Worm (Caenorhabditis elegans) whole organism, L2 larva: ENCODE data around the gene C24A3.1.

ENCODE experiments used
- R02D3.7 ChIP-seq: fragments of 150-350 bp; optimal IDR thresholded peaks from 2 replicates; lab custom pipeline; 2014; ENCODE audit warnings: missing biosample characterization, missing genetic modification characterization
- ZK546.5 ChIP-seq: sonication (generic microtip); optimal IDR thresholded peaks from 2 replicates; lab custom pipeline; 2017; ENCODE audit warnings: missing biosample characterization, missing genetic modification characterization
- aly-2 ChIP-seq: fragments of 150-350 bp; optimal IDR thresholded peaks from 2 replicates; lab custom pipeline; 2014; ENCODE audit warnings: missing biosample characterization, missing genetic modification characterization
- ama-1 ChIP-seq: fragments of 150-350 bp; optimal IDR thresholded peaks from 2 replicates; lab custom pipeline; 2018; ENCODE audit warnings: inconsistent platforms
- ceh-16 ChIP-seq: fragments of 150-350 bp; optimal IDR thresholded peaks from 2 replicates; lab custom pipeline; 2014; ENCODE audit warnings: missing biosample characterization, missing genetic modification characterization
- ceh-82 ChIP-seq: fragments of 150-350 bp; optimal IDR thresholded peaks from 2 replicates; lab custom pipeline; 2014; ENCODE audit warnings: missing biosample characterization, missing genetic modification characterization
- elt-3 ChIP-seq: sonication (generic microtip); optimal IDR thresholded peaks from 2 replicates; lab custom pipeline; 2017; ENCODE audit warnings: missing biosample characterization, missing genetic modification characterization
- fos-1 ChIP-seq: fragments of 150-350 bp; optimal IDR thresholded peaks from 2 replicates; lab custom pipeline; 2014; ENCODE audit warnings: missing biosample characterization, missing genetic modification characterization
- lin-13 ChIP-seq: fragments of 150-350 bp; optimal IDR thresholded peaks from 2 replicates; lab custom pipeline; 2014; ENCODE audit warnings: missing biosample characterization, missing genetic modification reagents, missing genetic modification characterization
- mab-5 ChIP-seq: fragments of 150-350 bp; optimal IDR thresholded peaks from 2 replicates; lab custom pipeline; 2014; ENCODE audit warnings: missing biosample characterization, missing genetic modification characterization
- mbf-1 ChIP-seq: sonication (generic microtip); optimal IDR thresholded peaks from 2 replicates; lab custom pipeline; 2017; ENCODE audit warnings: missing biosample characterization, missing genetic modification characterization
- mdl-1 ChIP-seq, 2 experiments: fragments of 150-350 bp in 1 of 2; sonication (generic microtip) in 1 of 2; optimal IDR thresholded peaks; 2 replicates each; lab custom pipeline; 2017; ENCODE audit warnings: missing biosample characterization in 2 of 2, missing genetic modification characterization in 2 of 2
- nhr-10 ChIP-seq: sonication (generic microtip); optimal IDR thresholded peaks from 2 replicates; lab custom pipeline; 2017; ENCODE audit warnings: missing biosample characterization, missing genetic modification characterization
- nhr-11 ChIP-seq: fragments of 150-350 bp; optimal IDR thresholded peaks from 2 replicates; lab custom pipeline; 2014; ENCODE audit warnings: missing biosample characterization, missing genetic modification characterization
- nhr-129 ChIP-seq: fragments of 150-350 bp; optimal IDR thresholded peaks from 2 replicates; lab custom pipeline; 2014; ENCODE audit warnings: missing biosample characterization, missing genetic modification characterization
- nhr-23 ChIP-seq: fragments of 150-350 bp; optimal IDR thresholded peaks from 2 replicates; lab custom pipeline; 2014; ENCODE audit warnings: missing biosample characterization, missing genetic modification reagents, missing genetic modification characterization
- nhr-25 ChIP-seq: fragments of 150-350 bp; sonication (generic microtip); optimal IDR thresholded peaks from 3 replicates; lab custom pipeline; 2014; ENCODE audit warnings: missing biosample characterization, missing genetic modification characterization
- nhr-77 ChIP-seq: fragments of 150-350 bp; optimal IDR thresholded peaks from 2 replicates; lab custom pipeline; 2014; ENCODE audit warnings: missing biosample characterization, missing genetic modification characterization
- peb-1 ChIP-seq: fragments of 150-350 bp; optimal IDR thresholded peaks from 2 replicates; lab custom pipeline; 2014; ENCODE audit warnings: missing biosample characterization, missing genetic modification characterization
- sem-4 ChIP-seq: fragments of 150-350 bp; optimal IDR thresholded peaks from 2 replicates; lab custom pipeline; 2014; ENCODE audit warnings: missing biosample characterization, missing genetic modification reagents, missing genetic modification characterization
- sma-3 ChIP-seq: sonication (generic microtip); optimal IDR thresholded peaks from 2 replicates; lab custom pipeline; 2016; ENCODE audit warnings: missing genetic modification reagents, missing genetic modification characterization, missing compliant biosample characterization
- snpc-4 ChIP-seq: fragments of 150-350 bp; optimal IDR thresholded peaks from 2 replicates; lab custom pipeline; 2014; ENCODE audit warnings: missing biosample characterization, missing genetic modification characterization
- unc-39 ChIP-seq: fragments of 150-350 bp; optimal IDR thresholded peaks from 2 replicates; lab custom pipeline; 2014; ENCODE audit warnings: missing biosample characterization, missing genetic modification characterization
- ztf-1 ChIP-seq: fragments of 200-800 bp; sonication (Bioruptor generic); conservative IDR thresholded peaks from 2 replicates; pipeline ENCODE4 v1.3.6; 2022; ENCODE audit warnings: missing genetic modification characterization, missing compliant biosample characterization

Gene C24A3.1

ce11 chrX:9045913-9046312, 47.0 kb downstream of the C24A3.1 start, which contains the start of gene prdm-14:
TSS of gene prdm-14 (plus strand) at chrX:9046213.
- TF ChIP-seq nhr-11 (tag; lab: Kevin White, UChicago) (no peak), elt-3 (tag; lab: Kevin White, UChicago) (no peak), mab-5 (tag; lab: Kevin White, UChicago) (no peak), lin-13 (no peak), sem-4 (tag; lab: Kevin White, UChicago) (no peak), aly-2 (tag; lab: Kevin White, UChicago) (no peak)

DNA sequence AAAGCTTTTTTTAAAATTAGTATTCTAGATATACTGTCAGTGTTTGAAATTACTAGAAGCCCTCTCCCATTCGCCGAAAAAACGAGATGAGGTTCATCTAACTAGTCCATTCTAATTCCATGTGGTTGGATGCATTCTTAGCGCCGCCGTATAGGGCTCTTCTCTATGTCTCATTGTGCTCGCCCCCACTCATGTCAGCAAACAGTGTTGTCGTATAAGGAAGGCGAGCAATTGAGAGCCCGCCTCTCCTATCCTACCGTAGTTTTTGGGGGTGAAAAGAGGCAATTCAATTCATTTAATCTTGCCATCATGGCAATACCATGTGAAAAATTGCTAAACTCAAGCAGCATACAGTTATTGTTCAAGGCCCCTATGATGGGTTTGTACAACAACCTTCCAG, 49.8 kb downstream of the C24A3.1 start, which contains the start of gene F47E1.20:
Gene F47E1.20, plus strand, starts transcription at position 301 of the 400 bp plus-strand sequence.
- TF ChIP-seq nhr-10 (tag; lab: Kevin White, UChicago) (no peak), R02D3.7 (tag; lab: Kevin White, UChicago) (no peak), snpc-4 (tag; lab: Kevin White, UChicago) (no peak), unc-39 (tag; lab: Kevin White, UChicago) (no peak), nhr-25 (no peak), fos-1 (no peak), ceh-82 (tag; lab: Kevin White, UChicago) (no peak), mdl-1 (tag; optimal IDR thresholded peaks at IDR 0.05; lab: Kevin White, UChicago) (no peak), ceh-16 (tag; lab: Kevin White, UChicago) (no peak), ztf-1 (no peak), nhr-23 (tag; lab: Kevin White, UChicago) (no peak), ZK546.5 (tag; lab: Kevin White, UChicago) (no peak)

ce11 chrX:9053426-9053825, 54.6 kb downstream of the C24A3.1 start:
- TF ChIP-seq peb-1 (tag; lab: Kevin White, UChicago) (no peak), nhr-77 (tag; lab: Kevin White, UChicago) (no peak), ama-1 (lab: Kevin White, UChicago) (no peak), nhr-129 (no peak), mbf-1 (no peak), nhr-23 (tag; lab: Kevin White, UChicago) (no peak), sma-3 (GFP tag; lab: Kevin White, UChicago) (peak; percentile 16)
